Worm (Caenorhabditis elegans) whole organism, midembryonic: ENCODE measurements around the gene C06C3.3.

Source experiments
- T22C8.4 ChIP-seq: fragments of 200-800 bp; sonication (Bioruptor generic); IDR thresholded peaks from 2 replicates; pipeline ENCODE4 v1.3.6; 2022; ENCODE audit warnings: missing genetic modification characterization, missing compliant biosample characterization
- cog-1 ChIP-seq: sonication (generic microtip); optimal IDR thresholded peaks from 2 replicates; lab custom pipeline; 2016; ENCODE audit warnings: missing genetic modification characterization, missing compliant biosample characterization
- flt-1 ChIP-seq: fragments of 200-800 bp; sonication (Bioruptor generic); IDR thresholded peaks from 2 replicates; pipeline ENCODE4 v1.3.6; 2022; ENCODE audit warnings: missing genetic modification characterization, missing compliant biosample characterization
- klf-2 ChIP-seq: fragments of 200-800 bp; sonication (Bioruptor generic); conservative IDR thresholded peaks from 2 replicates; pipeline ENCODE4 v1.3.6; 2022; ENCODE audit warnings: missing genetic modification reagents, missing genetic modification characterization, missing compliant biosample characterization
- med-1 ChIP-seq: sonication (generic microtip); optimal IDR thresholded peaks from 2 replicates; lab custom pipeline; 2017; ENCODE audit warnings: missing genetic modification characterization, mild to moderate bottlenecking, missing compliant biosample characterization, antibody characterized with exemption, missing genetic modification reagents; ENCODE audit not compliant: insufficient read depth
- ref-1 ChIP-seq: fragments of 200-800 bp; sonication (Bioruptor generic); conservative IDR thresholded peaks from 2 replicates; pipeline ENCODE4 v1.3.6; 2022; ENCODE audit warnings: missing genetic modification reagents, missing genetic modification characterization, missing compliant biosample characterization
- tab-1 ChIP-seq: fragments of 200-800 bp; sonication (Bioruptor generic); IDR thresholded peaks from 2 replicates; pipeline ENCODE4 v1.3.6; 2022; ENCODE audit warnings: missing genetic modification characterization, missing compliant biosample characterization
- ztf-23 ChIP-seq: fragments of 200-800 bp; sonication (Bioruptor generic); IDR thresholded peaks from 2 replicates; pipeline ENCODE4 v1.3.6; 2022; ENCODE audit warnings: missing genetic modification reagents, missing genetic modification characterization, missing compliant biosample characterization
- ztf-29 ChIP-seq: fragments of 200-800 bp; sonication (Bioruptor generic); IDR thresholded peaks from 2 replicates; pipeline ENCODE4 v1.3.6; 2022; ENCODE audit warnings: missing genetic modification reagents, missing genetic modification characterization, missing compliant biosample characterization

DNA sequence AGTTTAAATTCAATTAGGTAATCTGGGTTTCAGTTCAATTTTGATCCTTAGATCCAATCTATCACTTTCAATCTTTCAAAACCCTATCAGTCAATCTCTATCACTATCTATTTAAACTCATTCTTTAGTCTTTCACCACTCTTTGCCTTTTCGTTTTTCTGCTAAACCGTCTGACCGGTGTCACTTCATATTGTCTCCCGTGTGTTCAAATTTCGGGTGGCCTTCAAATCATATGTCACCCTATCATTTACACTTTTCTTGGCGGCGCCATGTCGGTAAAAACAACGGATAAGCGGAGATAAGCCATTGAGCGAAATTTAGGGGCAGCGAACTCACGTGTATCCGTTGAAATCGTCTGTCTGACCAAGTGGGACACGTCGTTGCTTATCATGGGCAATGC is 28.3 kb downstream of the C06C3.3 start:
- no peak for TF ChIP-seq ztf-29 (GFP tag; lab: Robert Waterston, UW)
- no peak for TF ChIP-seq tab-1 (GFP tag; lab: Robert Waterston, UW)
- TF ChIP-seq med-1 (GFP tag; lab: Kevin White, UChicago) = no peak
- no peak for TF ChIP-seq T22C8.4 (GFP tag; lab: Robert Waterston, UW)
- TF ChIP-seq flt-1 (GFP tag; lab: Robert Waterston, UW) = no peak
- no peak for TF ChIP-seq cog-1 (tag; lab: Kevin White, UChicago)
- TF ChIP-seq ref-1 (GFP tag; lab: Robert Waterston, UW) = no peak
- no peak for TF ChIP-seq klf-2
- TF ChIP-seq ztf-23 (GFP tag; lab: Robert Waterston, UW) = no peak
